Worm (Caenorhabditis elegans): ENCODE results near the gene F52G2.3.

DNA sequence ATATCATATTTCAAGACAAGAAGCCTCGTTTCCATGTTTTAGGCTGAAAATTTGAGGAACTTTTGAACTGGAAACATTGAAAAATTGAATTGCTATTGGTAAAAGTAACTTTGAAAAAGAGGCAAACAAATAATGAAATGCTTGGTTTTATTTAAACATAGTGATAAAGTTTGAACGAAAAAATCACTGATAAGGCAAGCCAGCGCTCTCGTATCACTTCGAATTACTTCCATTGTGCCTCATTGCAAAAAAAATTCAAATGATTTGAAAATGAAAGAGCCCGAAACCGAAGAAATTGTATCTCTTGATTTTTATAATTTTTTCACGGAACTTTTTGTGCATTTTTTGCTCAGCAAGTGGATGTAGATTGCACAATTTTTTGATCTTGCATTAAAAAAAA, at the start of gene F52G2.3:
- no peak for TF ChIP-seq him-1 (tag; optimal IDR thresholded peaks at IDR 0.05)
- no peak for TF ChIP-seq W03F9.2 (tag; optimal IDR thresholded peaks at IDR 0.05)
